Fruit fly (Drosophila melanogaster): ENCODE data around the gene ArgRS.

ArgRS gene

dm6 chrX:15870777-15871757 lies 27.1 kb upstream of the ArgRS start (continued):
- peak; percentile 74 for TF ChIP-seq Elba2 (GFP tag; optimal IDR thresholded peaks at IDR 0.05)
- peak; percentile 13 for TF ChIP-seq luna (GFP tag; optimal IDR thresholded peaks at IDR 0.05)
- TF ChIP-seq otp (GFP tag; IDR thresholded peaks at IDR 0.05): 0 out of 3 replicates have a peak, but pooled peaks have one; percentile 51
- TF ChIP-seq Hand (GFP tag; optimal IDR thresholded peaks at IDR 0.05): peak; percentile 65
- peak; percentile 15 for TF ChIP-seq Myb (GFP tag; optimal IDR thresholded peaks at IDR 0.05)
- no peak for TF ChIP-seq Trl (optimal IDR thresholded peaks at IDR 0.05)
- TF ChIP-seq Trl (GFP tag; optimal IDR thresholded peaks at IDR 0.05): peak; percentile 50
- TF ChIP-seq CG17328 (GFP tag; IDR thresholded peaks at IDR 0.05): no peak
- no peak for TF ChIP-seq Spps (tag; optimal IDR thresholded peaks at IDR 0.05)
- TF ChIP-seq zfh2 (GFP tag; optimal IDR thresholded peaks at IDR 0.05): peak; percentile 1
- no peak for TF ChIP-seq CG31224 (GFP tag; IDR thresholded peaks at IDR 0.05)
- TF ChIP-seq ERR (GFP tag; optimal IDR thresholded peaks at IDR 0.05): peak; percentile 41
- TF ChIP-seq B-H1 (GFP tag; IDR thresholded peaks at IDR 0.05): peak; percentile 14; the same call in 1 of the 3 replicates
- TF ChIP-seq CG4328 (GFP tag; optimal IDR thresholded peaks at IDR 0.05): peak; percentile 85
- TF ChIP-seq CG10431 (GFP tag; optimal IDR thresholded peaks at IDR 0.05): peak; percentile 100
- no peak for TF ChIP-seq phol (tag; optimal IDR thresholded peaks at IDR 0.05)
- TF ChIP-seq gfzf (GFP tag; optimal IDR thresholded peaks at IDR 0.05): no peak
- peak; percentile 77 for TF ChIP-seq CG10209 (GFP tag; optimal IDR thresholded peaks at IDR 0.05)
- TF ChIP-seq Nf-YB (GFP tag; optimal IDR thresholded peaks at IDR 0.05): peak; percentile 46
- TF ChIP-seq CG12659 (GFP tag; optimal IDR thresholded peaks at IDR 0.05): peak; percentile 68
- peak; percentile 57 for TF ChIP-seq Fer2 (tag; optimal IDR thresholded peaks at IDR 0.05)
- TF ChIP-seq Mes4 (GFP tag; optimal IDR thresholded peaks at IDR 0.05): peak; percentile 33
- peak; percentile 73 for TF ChIP-seq CG1792 (GFP tag; optimal IDR thresholded peaks at IDR 0.05)
- peak; percentile 90 for TF ChIP-seq wek (GFP tag; optimal IDR thresholded peaks at IDR 0.05)
- peak; percentile 16 for TF ChIP-seq gro (GFP tag; optimal IDR thresholded peaks at IDR 0.05)
- no peak for TF ChIP-seq dan (GFP tag; IDR thresholded peaks at IDR 0.05)
- TF ChIP-seq slp2 (GFP tag; optimal IDR thresholded peaks at IDR 0.05): no peak
- TF ChIP-seq CrebB (tag; optimal IDR thresholded peaks at IDR 0.05): peak; percentile 89
- no peak for TF ChIP-seq Hr78 (GFP tag; optimal IDR thresholded peaks at IDR 0.05)
- no peak for TF ChIP-seq MESR4 (GFP tag; optimal IDR thresholded peaks at IDR 0.05)
- TF ChIP-seq CG17912 (GFP tag; optimal IDR thresholded peaks at IDR 0.05): peak; percentile 78
- no peak for TF ChIP-seq CG34224 (GFP tag; IDR thresholded peaks at IDR 0.05; ENCODE audit: partially characterized antibody)
- peak; percentile 55 for TF ChIP-seq CG13424 (tag; optimal IDR thresholded peaks at IDR 0.05)
- TF ChIP-seq bab2 (GFP tag; optimal IDR thresholded peaks at IDR 0.05): peak; percentile 51
- TF ChIP-seq Camta (GFP tag; optimal IDR thresholded peaks at IDR 0.05): peak; percentile 41
- no peak for TF ChIP-seq CG11085 (GFP tag; IDR thresholded peaks at IDR 0.05)
- TF ChIP-seq CG1647 (GFP tag; optimal IDR thresholded peaks at IDR 0.05): peak; percentile 41
- peak; percentile 67 for TF ChIP-seq CG12104 (GFP tag; optimal IDR thresholded peaks at IDR 0.05)
- peak; percentile 77 for TF ChIP-seq Awh (GFP tag; IDR thresholded peaks at IDR 0.05)
- peak; percentile 47 for TF ChIP-seq CG12942 (GFP tag; optimal IDR thresholded peaks at IDR 0.05)
- TF ChIP-seq CG2202 (tag; optimal IDR thresholded peaks at IDR 0.05): peak; percentile 53
- no peak for TF ChIP-seq cato (GFP tag; optimal IDR thresholded peaks at IDR 0.05; ENCODE audit: borderline replicate concordance)
- TF ChIP-seq CG18011 (GFP tag; optimal IDR thresholded peaks at IDR 0.05): peak; percentile 18
- peak; percentile 6 for TF ChIP-seq CG8924 (tag; optimal IDR thresholded peaks at IDR 0.05)
- peak; percentile 69 for TF ChIP-seq PHDP (tag; optimal IDR thresholded peaks at IDR 0.05)
- peak; percentile 57 for TF ChIP-seq CG2120 (GFP tag; optimal IDR thresholded peaks at IDR 0.05)
- peak; percentile 24 for TF ChIP-seq NC2α (GFP tag; optimal IDR thresholded peaks at IDR 0.05)
- TF ChIP-seq CG15696 (tag; optimal IDR thresholded peaks at IDR 0.05): peak; percentile 66
